Fruit fly (Drosophila melanogaster): ENCODE results near the gene Naa60.

Naa60 gene

dm6 chr3L:9723108-9723507 lies 3.6 kb upstream of the Naa60 start, which contains the start of the genes nbs and defl (continued):
- TF ChIP-seq dmrt11E (tag; optimal IDR thresholded peaks at IDR 0.05) (peak; percentile 53), Lhr (GFP tag; optimal IDR thresholded peaks at IDR 0.05) (no peak), C15 (GFP tag; IDR thresholded peaks at IDR 0.05) (peak; percentile 29; the same call in 1 of the 3 replicates), HLH54F (GFP tag; optimal IDR thresholded peaks at IDR 0.05) (peak; percentile 76), B-H1 (GFP tag; IDR thresholded peaks at IDR 0.05) (peak; percentile 75; the same call in 2 of the 3 replicates), oc (tag; optimal IDR thresholded peaks at IDR 0.05) (no peak), usp (GFP tag; optimal IDR thresholded peaks at IDR 0.05) (no peak), Stat92E (GFP tag; optimal IDR thresholded peaks at IDR 0.05) (no peak), Atf6 (GFP tag; IDR thresholded peaks at IDR 0.05) (peak; percentile 71), Kr (GFP tag; optimal IDR thresholded peaks at IDR 0.05) (no peak), psq (GFP tag; optimal IDR thresholded peaks at IDR 0.05) (peak; percentile 23), ab (GFP tag; optimal IDR thresholded peaks at IDR 0.05) (no peak), YL-1 (GFP tag; optimal IDR thresholded peaks at IDR 0.05) (no peak), CG10543 (GFP tag; optimal IDR thresholded peaks at IDR 0.05) (peak; percentile 55), phol (tag; optimal IDR thresholded peaks at IDR 0.05) (peak; percentile 70), CG4820 (GFP tag; optimal IDR thresholded peaks at IDR 0.05) (peak; percentile 55), CG11504 (tag; optimal IDR thresholded peaks at IDR 0.05) (no peak), CkIIα-i1 (GFP tag; IDR thresholded peaks at IDR 0.05) (no peak), D19B (GFP tag; optimal IDR thresholded peaks at IDR 0.05) (no peak), CG18764 (GFP tag; optimal IDR thresholded peaks at IDR 0.05) (peak; percentile 57), Six4 (GFP tag; optimal IDR thresholded peaks at IDR 0.05) (peak; percentile 12), repo (GFP tag; optimal IDR thresholded peaks at IDR 0.05) (peak; percentile 32), sqz (GFP tag; optimal IDR thresholded peaks at IDR 0.05) (no peak), Dp (GFP tag; optimal IDR thresholded peaks at IDR 0.05) (peak; percentile 33), CG6272 (GFP tag; IDR thresholded peaks at IDR 0.05) (peak; percentile 83), fd102C (GFP tag; optimal IDR thresholded peaks at IDR 0.05) (no peak), croc (GFP tag; conservative IDR thresholded peaks at IDR 0.05) (peak; percentile 55), CG2199 (GFP tag; IDR thresholded peaks at IDR 0.05) (no peak), ATbp (GFP tag; optimal IDR thresholded peaks at IDR 0.05) (no peak), CG16815 (GFP tag; optimal IDR thresholded peaks at IDR 0.05) (peak; percentile 45), CG11398 (GFP tag; optimal IDR thresholded peaks at IDR 0.05) (no peak), CG4404 (GFP tag; IDR thresholded peaks at IDR 0.05) (peak; percentile 69), Nf-YA (GFP tag; IDR thresholded peaks at IDR 0.05) (no peak), sens-2 (GFP tag; IDR thresholded peaks at IDR 0.05) (no peak), sna (GFP tag; IDR thresholded peaks at IDR 0.05; ENCODE audit: partially characterized antibody) (no peak), Xbp1 (GFP tag; optimal IDR thresholded peaks at IDR 0.05) (peak; percentile 82), rib (GFP tag; IDR thresholded peaks at IDR 0.05) (peak; percentile 71), CG32532 (GFP tag; IDR thresholded peaks at IDR 0.05) (peak; percentile 83), CG31365 (tag; optimal IDR thresholded peaks at IDR 0.05) (no peak), CG3163 (GFP tag; optimal IDR thresholded peaks at IDR 0.05) (peak; percentile 6), CG10209 (GFP tag; optimal IDR thresholded peaks at IDR 0.05) (peak; percentile 40), chinmo (GFP tag; IDR thresholded peaks at IDR 0.05; ENCODE audit: partially characterized antibody) (no peak), corto (GFP tag; optimal IDR thresholded peaks at IDR 0.05) (no peak), CG3065 (GFP tag; optimal IDR thresholded peaks at IDR 0.05) (peak; percentile 32), luna (GFP tag; optimal IDR thresholded peaks at IDR 0.05) (peak; percentile 43), CG4282 (GFP tag; optimal IDR thresholded peaks at IDR 0.05) (no peak), CG3726 (GFP tag; IDR thresholded peaks at IDR 0.05) (peak; percentile 13; the same call in 1 of the 3 replicates), ro (GFP tag; IDR thresholded peaks at IDR 0.05) (no peak), CG30431 (GFP tag; optimal IDR thresholded peaks at IDR 0.05) (no peak), cas (GFP tag; IDR thresholded peaks at IDR 0.05) (0 out of 2 replicates have a peak, but pooled peaks have one; percentile 36), Hsf (GFP tag; optimal IDR thresholded peaks at IDR 0.05) (peak; percentile 74), bowl (GFP tag; IDR thresholded peaks at IDR 0.05) (no peak)
